Fruit fly (Drosophila melanogaster): ENCODE results near the gene CG14834.
A peak's percentile ranks its signal among the peaks of the same experiment; 100 is the strongest.

dm6 chr3L:7381359-7381976 lies 34.5 kb upstream of the CG14834 start, which contains the start of the genes SMSr and smid:
- TF ChIP-seq CG4707 (GFP tag; optimal IDR thresholded peaks at IDR 0.05) (no peak), kay (GFP tag; optimal IDR thresholded peaks at IDR 0.05) (peak; percentile 8), bab2 (GFP tag; optimal IDR thresholded peaks at IDR 0.05) (peak; percentile 42), CG16779 (GFP tag; IDR thresholded peaks at IDR 0.05) (no peak), CG9609 (GFP tag; optimal IDR thresholded peaks at IDR 0.05) (peak; percentile 20), jumu (GFP tag; optimal IDR thresholded peaks at IDR 0.05) (peak; percentile 51), CG17802 (tag; optimal IDR thresholded peaks at IDR 0.05) (peak; percentile 93), CG14441 (GFP tag; IDR thresholded peaks at IDR 0.05) (peak; percentile 44)
